Worm (Caenorhabditis elegans): ENCODE results near the gene nhr-130.

ce11 chrV:479046-479445 lies 4.1 kb downstream of the nhr-130 start:
- TF ChIP-seq unc-120 (tag; optimal IDR thresholded peaks at IDR 0.05; ENCODE audit: poor library complexity, severe bottlenecking) (no peak), lsy-2 (tag; optimal IDR thresholded peaks at IDR 0.05) (no peak), lin-13 (tag; optimal IDR thresholded peaks at IDR 0.05) (no peak), nhr-237 (tag; optimal IDR thresholded peaks at IDR 0.05) (no peak), unc-39 (tag; optimal IDR thresholded peaks at IDR 0.05) (no peak)

All from whole organism, mixed stage, embryonic.